Worm (Caenorhabditis elegans) whole organism, L3 larva: Measurements from ENCODE around the gene piki-1.

Experiments
- R02D3.7 ChIP-seq: fragments of 150-350 bp; optimal IDR thresholded peaks from 2 replicates; lab custom pipeline; 2014; ENCODE audit warnings: missing biosample characterization, missing genetic modification characterization
- ZK546.5 ChIP-seq: sonication (generic microtip); optimal IDR thresholded peaks from 2 replicates; lab custom pipeline; 2017; ENCODE audit warnings: missing biosample characterization, missing genetic modification characterization
- aly-2 ChIP-seq: fragments of 150-350 bp; optimal IDR thresholded peaks from 2 replicates; lab custom pipeline; 2014; ENCODE audit warnings: missing biosample characterization, missing genetic modification characterization
- ama-1 ChIP-seq: fragments of 150-350 bp; optimal IDR thresholded peaks from 2 replicates; lab custom pipeline; 2018
- ceh-16 ChIP-seq: sonication (generic microtip); optimal IDR thresholded peaks from 2 replicates; lab custom pipeline; 2017; ENCODE audit warnings: missing biosample characterization, missing genetic modification characterization
- ceh-28 ChIP-seq: fragments of 150-350 bp; optimal IDR thresholded peaks from 2 replicates; lab custom pipeline; 2014; ENCODE audit warnings: missing biosample characterization, missing genetic modification reagents, missing genetic modification characterization
- ceh-82 ChIP-seq: fragments of 150-350 bp; optimal IDR thresholded peaks from 2 replicates; lab custom pipeline; 2014; ENCODE audit warnings: missing biosample characterization, missing genetic modification characterization
- ceh-9 ChIP-seq: sonication (generic microtip); optimal IDR thresholded peaks from 2 replicates; lab custom pipeline; 2018; ENCODE audit warnings: missing biosample characterization, missing genetic modification characterization
- daf-12 ChIP-seq: fragments of 150-350 bp; optimal IDR thresholded peaks from 2 replicates; lab custom pipeline; 2014; ENCODE audit warnings: missing biosample characterization, missing genetic modification reagents, missing genetic modification characterization
- egl-27 ChIP-seq: sonication (generic microtip); optimal IDR thresholded peaks from 4 replicates; lab custom pipeline; 2017; ENCODE audit warnings: missing biosample characterization, missing genetic modification reagents, missing genetic modification characterization
- egl-5 ChIP-seq: fragments of 150-350 bp; optimal IDR thresholded peaks from 2 replicates; lab custom pipeline; 2017; ENCODE audit warnings: missing biosample characterization, missing genetic modification reagents, missing genetic modification characterization, inconsistent platforms
- elt-1 ChIP-seq: fragments of 150-350 bp; optimal IDR thresholded peaks from 2 replicates; lab custom pipeline; 2014; ENCODE audit warnings: missing biosample characterization, missing genetic modification characterization
- elt-2 ChIP-seq: sonication (generic microtip); optimal IDR thresholded peaks from 2 replicates; lab custom pipeline; 2016; ENCODE audit warnings: missing genetic modification reagents, mild to moderate bottlenecking, missing genetic modification characterization, missing compliant biosample characterization
- elt-3 ChIP-seq, 3 experiments: fragments of 150-350 bp in 1 of 3; sonication (generic microtip) in 2 of 3; optimal IDR thresholded peaks; 2 replicates in 2 of 3; 4 replicates in 1 of 3; lab custom pipeline; 2014 to 2017; ENCODE audit warnings: missing biosample characterization in 3 of 3, missing genetic modification characterization in 3 of 3
- eor-1 ChIP-seq, 2 experiments: fragments of 150-350 bp; optimal IDR thresholded peaks; 2 replicates each; lab custom pipeline; 2014 to 2018; ENCODE audit warnings: missing biosample characterization in 2 of 2, missing genetic modification characterization in 2 of 2
- fkh-10 ChIP-seq: sonication (generic microtip); optimal IDR thresholded peaks from 2 replicates; lab custom pipeline; 2017; ENCODE audit warnings: missing biosample characterization, missing genetic modification reagents, missing genetic modification characterization
- fkh-2 ChIP-seq: fragments of 150-350 bp; optimal IDR thresholded peaks from 2 replicates; lab custom pipeline; 2014; ENCODE audit warnings: missing biosample characterization, missing genetic modification reagents, missing genetic modification characterization
- fos-1 ChIP-seq: fragments of 150-350 bp; optimal IDR thresholded peaks from 2 replicates; lab custom pipeline; 2014; ENCODE audit warnings: missing biosample characterization, missing genetic modification characterization
- hmg-11 ChIP-seq: sonication (generic microtip); optimal IDR thresholded peaks from 2 replicates; lab custom pipeline; 2016; ENCODE audit warnings: missing genetic modification characterization, missing compliant biosample characterization
- jun-1 ChIP-seq: fragments of 150-350 bp; optimal IDR thresholded peaks from 2 replicates; lab custom pipeline; 2014; ENCODE audit warnings: missing biosample characterization, missing genetic modification reagents, missing genetic modification characterization
- lin-15B ChIP-seq: fragments of 150-350 bp; optimal IDR thresholded peaks from 2 replicates; lab custom pipeline; 2014; ENCODE audit warnings: missing biosample characterization, missing genetic modification characterization
- lin-39 ChIP-seq: fragments of 150-350 bp; optimal IDR thresholded peaks from 2 replicates; lab custom pipeline; 2018; ENCODE audit warnings: missing biosample characterization, missing genetic modification reagents, missing genetic modification characterization
- lsy-12 ChIP-seq: sonication (generic microtip); optimal IDR thresholded peaks from 2 replicates; lab custom pipeline; 2016; ENCODE audit warnings: mild to moderate bottlenecking, missing genetic modification characterization, missing compliant biosample characterization
- mdl-1 ChIP-seq: fragments of 150-350 bp; optimal IDR thresholded peaks from 2 replicates; lab custom pipeline; 2014; ENCODE audit warnings: missing biosample characterization, missing genetic modification characterization
- mml-1 ChIP-seq: fragments of 150-350 bp; sonication (generic microtip); optimal IDR thresholded peaks from 3 replicates; lab custom pipeline; 2014; ENCODE audit warnings: missing biosample characterization, missing genetic modification characterization
- nfya-1 ChIP-seq: sonication (generic microtip); optimal IDR thresholded peaks from 2 replicates; lab custom pipeline; 2017; ENCODE audit warnings: missing genetic modification characterization, mild to moderate bottlenecking, missing compliant biosample characterization, antibody characterized with exemption, moderate library complexity; ENCODE audit not compliant: insufficient read depth
- nhr-11 ChIP-seq: fragments of 150-350 bp; optimal IDR thresholded peaks from 2 replicates; lab custom pipeline; 2014; ENCODE audit warnings: missing biosample characterization, missing genetic modification characterization
- nhr-12 ChIP-seq: fragments of 150-350 bp; optimal IDR thresholded peaks from 2 replicates; lab custom pipeline; 2014; ENCODE audit warnings: missing biosample characterization, missing genetic modification characterization
- nhr-23 ChIP-seq: fragments of 150-350 bp; optimal IDR thresholded peaks from 2 replicates; lab custom pipeline; 2014; ENCODE audit warnings: missing biosample characterization, missing genetic modification reagents, missing genetic modification characterization
- nhr-237 ChIP-seq: fragments of 150-350 bp; optimal IDR thresholded peaks from 2 replicates; lab custom pipeline; 2014; ENCODE audit warnings: missing biosample characterization, missing genetic modification characterization
- nhr-25 ChIP-seq: sonication (generic microtip); optimal IDR thresholded peaks from 2 replicates; lab custom pipeline; 2017; ENCODE audit warnings: missing biosample characterization, missing genetic modification characterization
- nhr-28 ChIP-seq: fragments of 150-350 bp; optimal IDR thresholded peaks from 2 replicates; lab custom pipeline; 2014; ENCODE audit warnings: missing biosample characterization, missing genetic modification characterization
- nhr-43 ChIP-seq: sonication (generic microtip); optimal IDR thresholded peaks from 2 replicates; lab custom pipeline; 2016; ENCODE audit warnings: mild to moderate bottlenecking, missing genetic modification characterization, missing compliant biosample characterization; ENCODE audit not compliant: poor library complexity, severe bottlenecking
- nhr-67 ChIP-seq: fragments of 150-350 bp; optimal IDR thresholded peaks from 2 replicates; lab custom pipeline; 2014; ENCODE audit warnings: missing biosample characterization, missing genetic modification characterization
- nhr-76 ChIP-seq: fragments of 150-350 bp; sonication (generic microtip); optimal IDR thresholded peaks from 5 replicates; lab custom pipeline; 2014; ENCODE audit warnings: missing biosample characterization, missing genetic modification characterization
- nhr-77 ChIP-seq: fragments of 150-350 bp; optimal IDR thresholded peaks from 2 replicates; lab custom pipeline; 2014; ENCODE audit warnings: missing biosample characterization, missing genetic modification characterization
- pha-4 ChIP-seq: fragments of 150-350 bp; optimal IDR thresholded peaks from 2 replicates; lab custom pipeline; 2014; ENCODE audit warnings: missing biosample characterization, missing genetic modification reagents, missing genetic modification characterization
- pqm-1 ChIP-seq: fragments of 150-350 bp; optimal IDR thresholded peaks from 2 replicates; lab custom pipeline; 2017; ENCODE audit warnings: missing biosample characterization, missing genetic modification characterization, inconsistent platforms
- sea-2 ChIP-seq: fragments of 150-350 bp; sonication (generic microtip); optimal IDR thresholded peaks from 4 replicates; lab custom pipeline; 2014; ENCODE audit warnings: missing biosample characterization, missing genetic modification reagents, missing genetic modification characterization
- skn-1 ChIP-seq: fragments of 150-350 bp; optimal IDR thresholded peaks from 2 replicates; lab custom pipeline; 2014; ENCODE audit warnings: missing biosample characterization, missing genetic modification characterization
- snpc-4 ChIP-seq: fragments of 150-350 bp; optimal IDR thresholded peaks from 2 replicates; lab custom pipeline; 2014; ENCODE audit warnings: missing biosample characterization, missing genetic modification characterization
- tbx-2 ChIP-seq: sonication (generic microtip); optimal IDR thresholded peaks from 2 replicates; lab custom pipeline; 2016; ENCODE audit warnings: mild to moderate bottlenecking, missing genetic modification characterization, missing compliant biosample characterization
- unc-39 ChIP-seq: sonication (generic microtip); optimal IDR thresholded peaks from 4 replicates; lab custom pipeline; 2017; ENCODE audit warnings: missing biosample characterization, missing genetic modification characterization
- unc-62 ChIP-seq: fragments of 150-350 bp; sonication (generic microtip); optimal IDR thresholded peaks from 4 replicates; lab custom pipeline; 2014; ENCODE audit warnings: missing biosample characterization, missing genetic modification reagents, missing genetic modification characterization
- zag-1 ChIP-seq: fragments of 150-350 bp; optimal IDR thresholded peaks from 2 replicates; lab custom pipeline; 2014; ENCODE audit warnings: missing biosample characterization, missing genetic modification characterization
- ztf-11 ChIP-seq: fragments of 150-350 bp; optimal IDR thresholded peaks from 2 replicates; lab custom pipeline; 2014; ENCODE audit warnings: missing biosample characterization, missing genetic modification characterization
- ztf-4 ChIP-seq: fragments of 150-350 bp; optimal IDR thresholded peaks from 2 replicates; lab custom pipeline; 2014; ENCODE audit warnings: missing biosample characterization, missing genetic modification characterization

piki-1 gene

ce11 chrX:15276241-15276640, 30.0 kb upstream of the piki-1 start:
- no peak for TF ChIP-seq nhr-67
- no peak for TF ChIP-seq egl-5 (tag; lab: Kevin White, UChicago)
- TF ChIP-seq fos-1 (tag; lab: Kevin White, UChicago), result no peak
- TF ChIP-seq aly-2, result no peak
- peak; percentile 81 for TF ChIP-seq elt-2
- peak; percentile 60 for TF ChIP-seq pqm-1 (tag; lab: Kevin White, UChicago)
- TF ChIP-seq ztf-11 (tag; lab: Kevin White, UChicago), result no peak

ce11 chrX:15274827-15275761, 28.9 kb upstream of the piki-1 start:
- peak; percentile 70 for TF ChIP-seq lsy-12 (tag; lab: Kevin White, UChicago)
- peak; percentile 73 for TF ChIP-seq skn-1 (tag; lab: Kevin White, UChicago)
- no peak for TF ChIP-seq ZK546.5
- peak; percentile 82 for TF ChIP-seq tbx-2
- TF ChIP-seq nhr-43 (tag; lab: Kevin White, UChicago), result peak; percentile 93
- TF ChIP-seq lin-39, result no peak
- no peak for TF ChIP-seq zag-1 (tag; lab: Kevin White, UChicago)
- TF ChIP-seq daf-12 (tag; lab: Kevin White, UChicago), result no peak
- TF ChIP-seq ama-1 (lab: Kevin White, UChicago), result peak; percentile 4
- TF ChIP-seq elt-3 (tag; optimal IDR thresholded peaks at IDR 0.05; lab: Kevin White, UChicago), result no peak
- TF ChIP-seq fkh-10 (GFP tag; lab: Kevin White, UChicago), result no peak
- peak; percentile 3 for TF ChIP-seq nhr-77
- TF ChIP-seq R02D3.7 (tag; lab: Kevin White, UChicago), result peak; percentile 63
- TF ChIP-seq ceh-9 (tag; lab: Kevin White, UChicago), result no peak
- peak; percentile 98 for TF ChIP-seq nhr-25 (tag; lab: Kevin White, UChicago)
- no peak for TF ChIP-seq nhr-76 (tag; lab: Kevin White, UChicago)
- TF ChIP-seq nhr-67, result no peak
- TF ChIP-seq jun-1 (tag; lab: Kevin White, UChicago), result peak; percentile 90
- TF ChIP-seq ceh-16 (tag; lab: Kevin White, UChicago), result no peak
- no peak for TF ChIP-seq eor-1 (tag; optimal IDR thresholded peaks at IDR 0.05; lab: Kevin White, UChicago)
- no peak for TF ChIP-seq nhr-28 (tag; lab: Kevin White, UChicago)
- TF ChIP-seq elt-1, result peak; percentile 19
- no peak for TF ChIP-seq fkh-2 (tag; lab: Kevin White, UChicago)
- peak; percentile 90 for TF ChIP-seq pha-4
- peak; percentile 86 for TF ChIP-seq nhr-11 (tag; lab: Kevin White, UChicago)
- TF ChIP-seq nhr-23 (tag; lab: Kevin White, UChicago), result peak; percentile 88
- peak; percentile 67 for TF ChIP-seq ztf-4 (tag; lab: Kevin White, UChicago)
- peak; percentile 60 for TF ChIP-seq ceh-28
- TF ChIP-seq ztf-11 (tag; lab: Kevin White, UChicago), result no peak
- TF ChIP-seq snpc-4 (tag; lab: Kevin White, UChicago), result peak; percentile 43
- no peak for TF ChIP-seq lin-15B
- TF ChIP-seq ceh-82 (tag; lab: Kevin White, UChicago), result no peak
- no peak for TF ChIP-seq egl-5 (tag; lab: Kevin White, UChicago)
- peak; percentile 81 for TF ChIP-seq mdl-1 (tag; lab: Kevin White, UChicago)
- TF ChIP-seq egl-27, result peak; percentile 82
- TF ChIP-seq sea-2 (GFP tag; lab: Kevin White, UChicago), result no peak
- TF ChIP-seq unc-39 (tag; lab: Kevin White, UChicago), result no peak
- no peak for TF ChIP-seq hmg-11 (tag; lab: Kevin White, UChicago)
- peak; percentile 29 for TF ChIP-seq unc-62
- TF ChIP-seq pqm-1 (tag; lab: Kevin White, UChicago), result peak; percentile 28
- peak; percentile 76 for TF ChIP-seq fos-1 (tag; lab: Kevin White, UChicago)
- TF ChIP-seq elt-2, result peak; percentile 73
- TF ChIP-seq nhr-12 (tag; lab: Kevin White, UChicago), result no peak
- no peak for TF ChIP-seq nhr-237
- peak; percentile 83 for TF ChIP-seq nfya-1 (tag; lab: Kevin White, UChicago)
- TF ChIP-seq aly-2, result no peak
- no peak for TF ChIP-seq mml-1 (tag; lab: Kevin White, UChicago)
